Fruit fly (Drosophila melanogaster) whole organism, larva: Measurements from ENCODE around the gene sphe.

ENCODE experiments used
- noc ChIP-seq: fragments of 200-800 bp; sonication (Bioruptor generic); optimal IDR thresholded peaks from 3 replicates; lab custom pipeline; 2019; ENCODE audit warnings: missing biosample characterization, mild to moderate bottlenecking, missing genetic modification characterization, moderate library complexity

sphe gene

DNA sequence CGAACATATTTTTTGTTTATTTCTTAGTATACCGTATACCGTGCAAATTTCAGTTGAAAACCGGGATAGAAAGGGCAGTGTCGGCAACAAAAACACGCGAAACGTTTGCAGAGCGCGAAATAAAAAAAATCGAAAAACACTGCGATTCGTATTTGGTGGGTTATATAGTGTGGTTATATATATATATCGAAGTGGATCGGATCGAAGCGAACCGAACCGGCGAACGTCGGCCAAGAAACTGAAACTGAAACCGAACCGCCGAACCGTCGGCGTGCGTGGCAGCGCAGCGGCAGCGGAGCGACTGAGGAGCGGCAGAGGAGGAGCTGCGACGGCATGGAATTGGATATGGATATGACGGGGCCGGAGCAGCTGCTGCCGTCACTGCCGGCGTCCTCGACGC, 19.4 kb upstream of the sphe start, which contains the start of the genes CG32572 and CG34325:
Gene CG32572 (plus strand): TSS at position 16 of the 400 bp plus-strand sequence.
Gene CG34325 (minus strand): TSS at position 244 of the 400 bp plus-strand sequence.
- TF ChIP-seq noc (tag; lab: Kevin White, UChicago), result no peak

dm6 chrX:16718169-16718723, 16.5 kb upstream of the sphe start:
- no peak for TF ChIP-seq noc (tag; lab: Kevin White, UChicago)

DNA sequence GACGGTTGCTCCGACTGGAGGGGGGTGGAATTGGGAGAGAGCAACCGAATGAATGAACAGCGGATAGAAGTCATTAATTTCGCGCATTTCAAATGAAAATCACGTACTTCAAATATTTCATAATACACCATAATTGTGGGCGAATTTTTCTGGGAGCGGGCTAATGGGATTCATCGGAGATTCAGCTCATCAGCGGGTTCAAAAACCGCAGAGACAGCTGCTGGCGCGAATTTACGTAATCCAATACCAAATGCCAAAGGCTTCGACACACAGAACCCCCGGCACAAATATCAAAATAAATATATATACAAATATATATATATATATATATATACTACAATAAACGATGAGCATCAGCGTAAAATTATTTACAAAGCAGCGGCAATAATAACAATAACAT, 14.9 kb upstream of the sphe start:
- TF ChIP-seq noc (tag; lab: Kevin White, UChicago), result no peak

dm6 chrX:16711003-16711402, 9.2 kb upstream of the sphe start, which contains the start of gene CG13008:
CG13008 (plus strand) TSS chrX:16711303.
- no peak for TF ChIP-seq noc (tag; lab: Kevin White, UChicago)

- TF ChIP-seq noc (tag; lab: Kevin White, UChicago), result no peak
Measured at dm6 chrX:16706774-16707173, 5.0 kb upstream of the sphe start, which contains the start of gene CG9672. CG9672 (minus strand) TSS chrX:16706874.

dm6 chrX:16703747-16704146, 2.0 kb upstream of the sphe start, which contains the start of the genes CG9673 and CG4653:
CG9673 (minus strand) TSS chrX:16703884.
CG4653 (plus strand) TSS chrX:16704081.
- TF ChIP-seq noc (tag; lab: Kevin White, UChicago), result peak; percentile 7

DNA sequence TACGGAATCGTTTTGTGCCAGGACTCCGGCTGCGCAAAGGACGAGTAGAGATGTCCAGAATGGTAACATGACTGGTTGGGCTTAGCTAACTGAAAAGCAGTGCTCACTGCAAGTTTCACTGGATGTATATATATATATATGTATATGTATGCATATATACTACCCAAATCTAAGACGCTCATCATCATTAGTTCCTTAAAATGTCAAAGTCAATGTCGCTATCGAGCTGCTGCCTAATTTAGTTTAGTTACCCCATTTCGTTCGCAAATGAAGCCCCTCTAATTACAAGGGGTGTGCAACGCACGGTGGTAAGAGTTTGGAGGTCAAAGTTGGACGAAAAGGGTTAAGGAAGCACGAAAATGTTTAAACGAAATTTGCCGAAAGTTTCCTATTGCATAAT, 1.7 kb downstream of the sphe start, which contains the start of gene CG9676:
Gene CG9676 (minus strand): TSS at position 101 of the 400 bp plus-strand sequence.
- TF ChIP-seq noc (tag; lab: Kevin White, UChicago), result no peak

dm6 chrX:16697882-16698571, 3.7 kb downstream of the sphe start:
- no peak for TF ChIP-seq noc (tag; lab: Kevin White, UChicago)

- TF ChIP-seq noc (tag; lab: Kevin White, UChicago), result no peak
Measured at dm6 chrX:16696614-16697519, 4.9 kb downstream of the sphe start.

dm6 chrX:16695658-16696181, 6.1 kb downstream of the sphe start, which contains the start of gene CG4678:
CG4678 (plus strand) TSS chrX:16696131.
- no peak for TF ChIP-seq noc (tag; lab: Kevin White, UChicago)

dm6 chrX:16694959-16695358, 6.8 kb downstream of the sphe start, which contains the start of gene Septin4:
Septin4 (minus strand) TSS chrX:16695173.
- no peak for TF ChIP-seq noc (tag; lab: Kevin White, UChicago)

dm6 chrX:16694477-16694876, 7.3 kb downstream of the sphe start:
- TF ChIP-seq noc (tag; lab: Kevin White, UChicago), result no peak

dm6 chrX:16693805-16694387, 7.9 kb downstream of the sphe start:
- TF ChIP-seq noc (tag; lab: Kevin White, UChicago), result no peak

DNA sequence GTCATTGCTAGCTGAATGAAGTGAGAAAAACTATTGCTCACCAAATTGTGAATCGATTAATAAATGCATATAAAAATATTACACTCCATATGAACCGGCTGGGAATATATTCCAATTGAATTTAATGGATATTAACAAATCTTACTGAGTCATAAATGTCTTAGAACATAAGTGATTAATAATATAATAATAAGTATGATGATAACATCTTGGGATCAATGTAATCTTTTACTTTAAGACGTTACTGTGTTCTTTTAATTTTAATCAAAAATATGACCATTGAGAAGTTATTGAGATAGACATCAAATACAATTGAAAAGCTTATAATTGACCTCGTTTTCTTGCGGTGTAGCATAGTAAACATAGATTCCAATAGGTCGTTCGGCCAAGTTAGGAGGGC, 9.4 kb downstream of the sphe start:
- peak; percentile 70 for TF ChIP-seq noc (tag; lab: Kevin White, UChicago)

- TF ChIP-seq noc (tag; lab: Kevin White, UChicago), result no peak
Measured at dm6 chrX:16691440-16691839, 10.3 kb downstream of the sphe start.
